Worm (Caenorhabditis elegans) whole organism, early embryonic: Measurements from ENCODE around the gene T27E7.1.

Source experiments
- F13C5.2 ChIP-seq: sonication (generic microtip); optimal IDR thresholded peaks from 2 replicates; lab custom pipeline; 2017; ENCODE audit warnings: mild to moderate bottlenecking, missing genetic modification characterization, inconsistent platforms, missing compliant biosample characterization
- aly-1 ChIP-seq: sonication (generic microtip); optimal IDR thresholded peaks from 2 replicates; lab custom pipeline; 2016; ENCODE audit warnings: missing genetic modification characterization, missing compliant biosample characterization
- ama-1 ChIP-seq: fragments of 150-350 bp; optimal IDR thresholded peaks from 2 replicates; lab custom pipeline; 2014
- ceh-13 ChIP-seq: fragments of 200-800 bp; sonication (Bioruptor generic); optimal IDR thresholded peaks from 2 replicates; lab custom pipeline; 2018; ENCODE audit warnings: mild to moderate bottlenecking, missing genetic modification characterization, missing compliant biosample characterization
- ceh-36 ChIP-seq: sonication (generic microtip); optimal IDR thresholded peaks from 2 replicates; lab custom pipeline; 2016; ENCODE audit warnings: missing genetic modification characterization, inconsistent platforms, missing compliant biosample characterization
- hnd-1 ChIP-seq: sonication (generic microtip); optimal IDR thresholded peaks from 2 replicates; lab custom pipeline; 2016; ENCODE audit warnings: missing genetic modification characterization, missing compliant biosample characterization
- pes-1 ChIP-seq: fragments of 200-800 bp; sonication (Bioruptor generic); IDR thresholded peaks from 2 replicates; pipeline ENCODE4 v1.3.6; 2022; ENCODE audit warnings: missing genetic modification reagents, missing genetic modification characterization, missing compliant biosample characterization
- scrt-1 ChIP-seq: fragments of 200-800 bp; sonication (Bioruptor generic); IDR thresholded peaks from 2 replicates; pipeline ENCODE4 v1.3.6; 2022; ENCODE audit warnings: missing genetic modification characterization, missing compliant biosample characterization
- tbx-37 ChIP-seq: fragments of 200-800 bp; sonication (Bioruptor generic); conservative IDR thresholded peaks from 2 replicates; pipeline ENCODE4 v1.3.6; 2022; ENCODE audit warnings: missing genetic modification reagents, missing genetic modification characterization, missing compliant biosample characterization
- tra-4 ChIP-seq: sonication (generic microtip); optimal IDR thresholded peaks from 2 replicates; lab custom pipeline; 2017; ENCODE audit warnings: missing genetic modification characterization, missing compliant biosample characterization

ce11 chrIV:14483427-14483826 lies 36.1 kb upstream of the T27E7.1 start:
- TF ChIP-seq pes-1 (GFP tag; lab: Robert Waterston, UW), result no peak
- TF ChIP-seq ama-1, result no peak
- TF ChIP-seq ceh-36 (tag; lab: Kevin White, UChicago), result no peak
- TF ChIP-seq aly-1 (tag; lab: Kevin White, UChicago), result no peak
- TF ChIP-seq ceh-13 (GFP tag; lab: Kevin White, UChicago), result no peak
- no peak for TF ChIP-seq tra-4
- TF ChIP-seq F13C5.2 (tag; lab: Kevin White, UChicago), result no peak
- TF ChIP-seq tbx-37 (GFP tag; lab: Robert Waterston, UW), result no peak
- TF ChIP-seq scrt-1 (GFP tag; lab: Robert Waterston, UW), result no peak
- TF ChIP-seq hnd-1 (tag; lab: Kevin White, UChicago), result no peak
